Worm (Caenorhabditis elegans): Measurements from ENCODE around the gene T14G8.6.

- no peak for TF ChIP-seq sox-4 (tag; optimal IDR thresholded peaks at IDR 0.05)
- no peak for TF ChIP-seq egl-27 (tag; optimal IDR thresholded peaks at IDR 0.05)
- TF ChIP-seq fkh-10 (GFP tag; optimal IDR thresholded peaks at IDR 0.05), result no peak
- TF ChIP-seq ama-1 (optimal IDR thresholded peaks at IDR 0.05), result no peak
- TF ChIP-seq zip-4 (GFP tag; optimal IDR thresholded peaks at IDR 0.05), result no peak
- peak in 2 of 3 experiments; percentile 36 to 57 for TF ChIP-seq dpl-1 (GFP tag; optimal IDR thresholded peaks at IDR 0.05)
- TF ChIP-seq mep-1 (tag; optimal IDR thresholded peaks at IDR 0.05), result peak; percentile 83
- peak; percentile 53 for TF ChIP-seq rnt-1 (tag; optimal IDR thresholded peaks at IDR 0.05)
Observed at ce11 chrX:12860711-12861287, 1.8 kb downstream of the T14G8.6 start, which contains the start of gene T14G8.3.

Data from whole organism, L1 larva.